Worm (Caenorhabditis elegans): ENCODE measurements around the gene Y116A8C.43.

The Y116A8C.43 gene

ce11 chrIV:17096168-17096567, 7.5 kb downstream of the Y116A8C.43 start, which contains the start of gene Y116A8C.27:
TSS of gene Y116A8C.27 (minus strand) at chrIV:17096268.
- TF ChIP-seq tbx-11 (GFP tag; IDR thresholded peaks at IDR 0.05) (no peak), hnd-1 (tag; optimal IDR thresholded peaks at IDR 0.05) (no peak), flt-1 (GFP tag; IDR thresholded peaks at IDR 0.05) (no peak), aly-1 (tag; optimal IDR thresholded peaks at IDR 0.05) (no peak), ceh-13 (GFP tag; optimal IDR thresholded peaks at IDR 0.05) (no peak), F13C5.2 (tag; optimal IDR thresholded peaks at IDR 0.05) (no peak), tra-4 (tag; optimal IDR thresholded peaks at IDR 0.05) (no peak), sea-1 (GFP tag; conservative IDR thresholded peaks at IDR 0.05) (no peak), ets-7 (tag; optimal IDR thresholded peaks at IDR 0.05) (no peak), B0310.2 (tag; optimal IDR thresholded peaks at IDR 0.05) (no peak), pes-1 (GFP tag; IDR thresholded peaks at IDR 0.05) (no peak), scrt-1 (GFP tag; IDR thresholded peaks at IDR 0.05) (no peak)

- no peak for TF ChIP-seq scrt-1 (GFP tag; IDR thresholded peaks at IDR 0.05)
- 0 out of 2 replicates have a peak, but pooled peaks have one; percentile 51 for TF ChIP-seq pes-1 (GFP tag; IDR thresholded peaks at IDR 0.05)
- no peak for TF ChIP-seq hmbx-1 (tag; optimal IDR thresholded peaks at IDR 0.05)
- no peak for TF ChIP-seq aly-1 (tag; optimal IDR thresholded peaks at IDR 0.05)
- TF ChIP-seq ceh-13 (GFP tag; optimal IDR thresholded peaks at IDR 0.05): peak; percentile 19
- TF ChIP-seq hmg-4 (GFP tag; optimal IDR thresholded peaks at IDR 0.05): no peak
Observed at ce11 chrIV:17099113-17099512, 10.5 kb downstream of the Y116A8C.43 start.

ce11 chrIV:17100148-17100547, 11.5 kb downstream of the Y116A8C.43 start, which contains the start of gene bca-2:
TSS of gene bca-2 (minus strand) at chrIV:17100248.
- TF ChIP-seq aly-1 (tag; optimal IDR thresholded peaks at IDR 0.05): no peak
- TF ChIP-seq hnd-1 (tag; optimal IDR thresholded peaks at IDR 0.05): no peak

DNA sequence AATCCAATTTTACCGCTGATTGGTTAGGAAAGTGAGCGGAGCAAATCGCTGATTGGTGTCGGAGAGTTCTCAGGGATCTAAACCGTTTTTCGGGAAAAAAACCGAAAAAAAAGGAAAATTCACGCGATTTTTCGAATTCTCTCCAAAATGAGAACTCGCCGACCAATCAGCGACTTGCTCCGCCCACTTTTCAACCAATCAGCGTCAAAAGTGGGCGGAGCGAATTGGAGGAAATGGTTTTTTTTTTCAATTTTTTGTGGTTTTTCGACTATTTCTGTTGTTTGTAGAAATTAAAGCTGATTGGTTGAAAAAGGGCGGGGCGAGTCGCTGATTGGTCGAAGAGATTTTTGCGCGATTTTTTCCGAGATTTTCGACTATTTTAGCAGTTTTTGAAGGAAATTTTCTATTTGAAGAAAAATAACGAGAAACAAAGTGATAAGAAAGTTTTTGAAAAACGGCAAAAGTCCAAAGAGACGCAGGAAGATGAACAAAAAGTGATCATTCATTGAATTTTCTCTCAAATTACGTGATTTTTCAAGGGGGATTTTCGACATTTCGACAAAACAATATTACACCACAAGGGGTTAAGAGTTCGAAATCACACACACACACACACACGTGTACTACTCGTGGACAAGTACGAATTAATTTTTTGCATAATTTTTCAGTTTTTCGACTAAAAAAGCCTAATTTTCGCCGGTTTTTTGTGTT, 12.1 kb downstream of the Y116A8C.43 start:
- TF ChIP-seq flt-1 (GFP tag; IDR thresholded peaks at IDR 0.05) (no peak), tbx-37 (GFP tag; conservative IDR thresholded peaks at IDR 0.05) (no peak), scrt-1 (GFP tag; IDR thresholded peaks at IDR 0.05) (no peak), pes-1 (GFP tag; IDR thresholded peaks at IDR 0.05) (no peak), ets-7 (tag; optimal IDR thresholded peaks at IDR 0.05) (no peak), sea-1 (GFP tag; conservative IDR thresholded peaks at IDR 0.05) (no peak), hmbx-1 (tag; optimal IDR thresholded peaks at IDR 0.05) (no peak), tbx-11 (GFP tag; IDR thresholded peaks at IDR 0.05) (no peak), ceh-36 (tag; optimal IDR thresholded peaks at IDR 0.05) (no peak), F13C5.2 (tag; optimal IDR thresholded peaks at IDR 0.05) (no peak), hmg-4 (GFP tag; optimal IDR thresholded peaks at IDR 0.05) (no peak), ceh-13 (GFP tag; optimal IDR thresholded peaks at IDR 0.05) (no peak), hnd-1 (tag; optimal IDR thresholded peaks at IDR 0.05) (no peak)

- TF ChIP-seq flt-1 (GFP tag; IDR thresholded peaks at IDR 0.05) (no peak), ama-1 (optimal IDR thresholded peaks at IDR 0.05) (peak; percentile 41), aly-1 (tag; optimal IDR thresholded peaks at IDR 0.05) (no peak)
Observed at ce11 chrIV:17103116-17103515, 14.5 kb downstream of the Y116A8C.43 start.

- TF ChIP-seq tbx-37 (GFP tag; conservative IDR thresholded peaks at IDR 0.05) (no peak), hnd-1 (tag; optimal IDR thresholded peaks at IDR 0.05) (no peak), B0310.2 (tag; optimal IDR thresholded peaks at IDR 0.05) (no peak), aly-1 (tag; optimal IDR thresholded peaks at IDR 0.05) (no peak), ceh-13 (GFP tag; optimal IDR thresholded peaks at IDR 0.05) (no peak), ets-7 (tag; optimal IDR thresholded peaks at IDR 0.05) (no peak), tbx-11 (GFP tag; IDR thresholded peaks at IDR 0.05) (no peak), pes-1 (GFP tag; IDR thresholded peaks at IDR 0.05) (no peak), sea-1 (GFP tag; conservative IDR thresholded peaks at IDR 0.05) (no peak), tra-4 (tag; optimal IDR thresholded peaks at IDR 0.05) (no peak), hmbx-1 (tag; optimal IDR thresholded peaks at IDR 0.05) (no peak), hmg-4 (GFP tag; optimal IDR thresholded peaks at IDR 0.05) (no peak), ceh-36 (tag; optimal IDR thresholded peaks at IDR 0.05) (no peak), ama-1 (optimal IDR thresholded peaks at IDR 0.05) (no peak), scrt-1 (GFP tag; IDR thresholded peaks at IDR 0.05) (no peak), flt-1 (GFP tag; IDR thresholded peaks at IDR 0.05) (no peak), F13C5.2 (tag; optimal IDR thresholded peaks at IDR 0.05) (no peak)
Observed at ce11 chrIV:17103615-17104014, 15.0 kb downstream of the Y116A8C.43 start, which contains the start of gene Y116A8C.30. TSS of gene Y116A8C.30 (minus strand) at chrIV:17103715.

DNA sequence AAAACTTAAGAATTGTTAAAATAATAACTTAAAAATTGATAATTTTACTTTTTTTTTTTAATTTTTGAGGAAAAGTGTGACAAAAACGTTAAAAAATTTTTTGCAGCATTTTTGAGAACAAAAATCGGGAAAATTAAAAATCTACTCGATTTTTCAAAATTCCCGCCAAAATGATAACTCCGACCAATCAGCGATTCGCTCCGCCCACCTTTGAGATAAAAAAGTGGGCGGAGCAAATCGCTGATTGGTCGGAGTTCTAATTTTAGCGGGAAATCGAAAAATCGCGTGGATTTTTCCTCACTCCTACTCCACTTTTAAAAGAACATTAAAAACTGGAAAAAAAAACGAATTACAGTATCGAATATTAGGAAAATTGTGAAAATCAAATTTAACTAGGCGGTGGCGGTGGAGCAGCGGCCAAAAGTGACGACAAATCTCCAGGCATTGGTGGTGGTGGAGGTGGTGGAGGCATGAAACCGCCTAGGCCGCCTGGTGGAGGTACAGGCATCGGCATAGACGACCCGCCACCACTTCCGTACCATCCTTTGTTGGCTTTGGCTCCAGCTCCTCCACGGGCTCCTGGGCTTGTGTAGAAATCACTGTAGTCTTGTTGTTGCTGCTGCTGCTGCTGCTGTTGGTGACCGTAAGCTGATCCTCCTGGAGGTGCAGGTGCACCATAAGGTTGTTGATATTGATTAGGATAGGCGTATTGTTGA, 15.7 kb downstream of the Y116A8C.43 start:
- no peak for TF ChIP-seq ceh-13 (GFP tag; optimal IDR thresholded peaks at IDR 0.05)
- peak; percentile 5; the same call in 1 of the 2 replicates for TF ChIP-seq scrt-1 (GFP tag; IDR thresholded peaks at IDR 0.05)
- TF ChIP-seq tbx-37 (GFP tag; conservative IDR thresholded peaks at IDR 0.05): no peak

DNA sequence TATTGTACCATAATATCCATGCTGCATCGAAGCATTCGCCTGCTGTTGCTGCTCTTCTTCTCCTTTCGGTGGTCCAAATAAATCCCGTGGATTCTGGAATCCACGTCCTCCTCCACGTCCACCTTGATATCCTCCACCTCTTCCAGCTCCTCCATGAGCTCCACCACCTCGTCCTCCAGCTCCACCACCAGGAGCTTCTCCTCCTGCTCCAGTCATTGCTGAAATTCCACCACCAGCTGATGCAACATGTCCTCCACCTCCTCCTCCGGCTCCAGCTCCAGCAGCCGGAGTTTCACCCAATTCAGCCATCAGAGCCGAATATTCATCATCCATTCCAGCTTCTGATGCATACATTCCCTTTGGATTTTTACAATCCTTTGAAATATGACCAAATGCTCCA, 16.9 kb downstream of the Y116A8C.43 start:
- no peak for TF ChIP-seq pes-1 (GFP tag; IDR thresholded peaks at IDR 0.05)
- TF ChIP-seq aly-1 (tag; optimal IDR thresholded peaks at IDR 0.05): peak; percentile 57
